Worm (Caenorhabditis elegans) whole organism, young adult: Measurements from ENCODE around the gene xtr-1.

Experiments used
- fkh-3 ChIP-seq: sonication (generic microtip); optimal IDR thresholded peaks from 2 replicates; lab custom pipeline; 2016; ENCODE audit warnings: mild to moderate bottlenecking, missing genetic modification characterization, missing compliant biosample characterization
- ztf-26 ChIP-seq: sonication (generic microtip); optimal IDR thresholded peaks from 2 replicates; lab custom pipeline; 2017; ENCODE audit warnings: missing genetic modification characterization, missing compliant biosample characterization

DNA sequence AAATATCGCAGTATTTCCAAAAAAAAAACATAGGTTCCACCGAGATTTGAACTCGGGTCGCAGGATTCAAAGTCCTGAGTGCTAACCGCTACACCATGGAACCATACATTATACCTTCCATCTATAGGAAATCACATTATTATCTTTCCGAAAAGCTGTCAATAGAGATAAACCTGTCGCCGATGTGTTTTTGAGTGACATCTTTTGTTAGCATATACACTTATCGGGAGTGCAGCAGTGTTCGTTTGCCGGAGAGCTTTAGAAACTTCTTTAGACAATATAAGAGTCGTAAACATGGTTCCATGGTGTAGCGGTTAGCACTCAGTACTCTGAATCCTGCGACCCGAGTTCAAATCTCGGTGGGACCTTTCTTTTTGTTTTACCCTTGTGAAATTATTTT, 19.6 kb downstream of the xtr-1 start:
- TF ChIP-seq fkh-3 (no peak), ztf-26 (no peak)
